Fruit fly (Drosophila melanogaster) whole organism, embryonic: ENCODE data around the gene Gr28a.

Source experiments
- Ada2b ChIP-seq: fragments of 200-800 bp; sonication (Bioruptor generic); IDR thresholded peaks from 2 replicates; pipeline ENCODE4 v1.3.6; 2022; ENCODE audit warnings: missing biosample characterization, missing genetic modification characterization
- B-H1 ChIP-seq: fragments of 200-800 bp; sonication (Bioruptor generic); IDR thresholded peaks from 3 replicates; pipeline ENCODE4 v1.3.6; 2022; ENCODE audit warnings: missing biosample characterization, missing genetic modification characterization
- CG10654 ChIP-seq: fragments of 200-800 bp; sonication (Bioruptor generic); optimal IDR thresholded peaks from 2 replicates; lab custom pipeline; 2016; ENCODE audit warnings: missing biosample characterization, missing genetic modification characterization
- CG10959 ChIP-seq: fragments of 200-800 bp; sonication (Bioruptor generic); IDR thresholded peaks from 2 replicates; pipeline ENCODE4 v1.3.6; 2022; ENCODE audit warnings: missing biosample characterization, missing genetic modification characterization
- CG11093 ChIP-seq: fragments of 200-800 bp; sonication (Bioruptor generic); IDR thresholded peaks from 3 replicates; pipeline ENCODE4 v1.3.6; 2022; ENCODE audit warnings: missing biosample characterization, missing genetic modification characterization
- CG12071 ChIP-seq: fragments of 200-800 bp; sonication (Bioruptor generic); optimal IDR thresholded peaks from 3 replicates; lab custom pipeline; 2018; ENCODE audit warnings: missing biosample characterization, mild to moderate bottlenecking, missing genetic modification characterization
- CG12942 ChIP-seq: fragments of 200-800 bp; sonication (Bioruptor generic); optimal IDR thresholded peaks from 3 replicates; lab custom pipeline; 2016; ENCODE audit warnings: missing biosample characterization, missing genetic modification characterization
- CG14014 ChIP-seq: fragments of 200-800 bp; sonication (Bioruptor generic); IDR thresholded peaks from 2 replicates; pipeline ENCODE4 v1.3.6; 2022; ENCODE audit warnings: missing biosample characterization, missing genetic modification characterization
- CG14667 ChIP-seq: fragments of 200-800 bp; sonication (Bioruptor generic); IDR thresholded peaks from 2 replicates; pipeline ENCODE4 v1.3.6; 2022; ENCODE audit warnings: missing biosample characterization, missing genetic modification characterization
- CG1602 ChIP-seq: fragments of 200-800 bp; sonication (Bioruptor generic); optimal IDR thresholded peaks from 3 replicates; lab custom pipeline; 2016; ENCODE audit warnings: missing biosample characterization, missing genetic modification characterization
- CG16863 ChIP-seq: fragments of 200-800 bp; sonication (Bioruptor generic); optimal IDR thresholded peaks from 3 replicates; lab custom pipeline; 2016; ENCODE audit warnings: missing biosample characterization, missing genetic modification characterization
- CG2120 ChIP-seq: fragments of 200-800 bp; sonication (Bioruptor generic); optimal IDR thresholded peaks from 3 replicates; lab custom pipeline; 2016; ENCODE audit warnings: missing biosample characterization, missing genetic modification characterization
- CG2199 ChIP-seq: fragments of 200-800 bp; sonication (Bioruptor generic); IDR thresholded peaks from 3 replicates; pipeline ENCODE4 v1.3.6; 2022; ENCODE audit warnings: missing biosample characterization, missing genetic modification characterization
- CG31224 ChIP-seq: fragments of 200-800 bp; sonication (Bioruptor generic); IDR thresholded peaks from 2 replicates; pipeline ENCODE4 v1.3.6; 2022; ENCODE audit warnings: missing biosample characterization, missing genetic modification characterization
- CG7372 ChIP-seq: fragments of 200-800 bp; sonication (Bioruptor generic); IDR thresholded peaks from 2 replicates; pipeline ENCODE4 v1.3.6; 2022; ENCODE audit warnings: missing biosample characterization, missing genetic modification characterization
- CG7987 ChIP-seq: fragments of 200-800 bp; sonication (Bioruptor generic); optimal IDR thresholded peaks from 2 replicates; lab custom pipeline; 2018; ENCODE audit warnings: missing biosample characterization, mild to moderate bottlenecking, missing genetic modification characterization, moderate library complexity
- CHES-1-like ChIP-seq: fragments of 200-800 bp; sonication (Bioruptor generic); optimal IDR thresholded peaks from 2 replicates; lab custom pipeline; 2016; ENCODE audit warnings: missing biosample characterization, missing genetic modification characterization
- D ChIP-seq, 2 experiments: fragments of 200-800 bp in 1 of 2; fragments of >200 bp in 1 of 2; sonication (Bioruptor generic) in 1 of 2; optimal IDR thresholded peaks; 2 replicates in 1 of 2; 3 replicates in 1 of 2; lab custom pipeline; 2017; ENCODE audit warnings: mild to moderate bottlenecking in 1 of 2, missing biosample characterization in 1 of 2, missing genetic modification characterization in 1 of 2, missing genetic modification reagents in 1 of 2
- Dek ChIP-seq: fragments of 200-800 bp; sonication (Bioruptor generic); optimal IDR thresholded peaks from 3 replicates; lab custom pipeline; 2019; ENCODE audit warnings: missing biosample characterization, mild to moderate bottlenecking, missing genetic modification characterization, moderate library complexity
- Dip2 ChIP-seq: fragments of 200-800 bp; sonication (Bioruptor generic); IDR thresholded peaks from 2 replicates; pipeline ENCODE4 v1.3.6; 2022; ENCODE audit warnings: missing biosample characterization, missing genetic modification characterization
- E2f2 ChIP-seq: fragments of 200-800 bp; sonication (Bioruptor generic); IDR thresholded peaks from 2 replicates; pipeline ENCODE4 v1.3.6; 2022; ENCODE audit warnings: missing biosample characterization, missing genetic modification characterization
- GATAe ChIP-seq: fragments of 200-800 bp; sonication (Bioruptor generic); conservative IDR thresholded peaks from 2 replicates; pipeline ENCODE4 v1.3.6; 2022; ENCODE audit warnings: missing biosample characterization, missing genetic modification characterization
- H15 ChIP-seq: fragments of 200-800 bp; sonication (Bioruptor generic); IDR thresholded peaks from 3 replicates; pipeline ENCODE4 v1.3.6; 2022; ENCODE audit warnings: missing biosample characterization, missing genetic modification characterization
- HLH54F ChIP-seq: fragments of 200-800 bp; sonication (Bioruptor generic); optimal IDR thresholded peaks from 3 replicates; lab custom pipeline; 2016; ENCODE audit warnings: missing biosample characterization, missing genetic modification characterization
- Hr3 ChIP-seq: fragments of 200-800 bp; sonication (Bioruptor generic); optimal IDR thresholded peaks from 3 replicates; lab custom pipeline; 2016; ENCODE audit warnings: missing biosample characterization, missing genetic modification characterization
- Hr51 ChIP-seq, 2 experiments: fragments of 200-800 bp; sonication (Bioruptor generic); optimal IDR thresholded peaks; 2 replicates in 1 of 2; 3 replicates in 1 of 2; lab custom pipeline; 2016 to 2018; ENCODE audit warnings: missing biosample characterization in 2 of 2, missing genetic modification characterization in 2 of 2, mild to moderate bottlenecking in 1 of 2, moderate library complexity in 1 of 2
- MBD-R2 ChIP-seq: fragments of 200-800 bp; sonication (Bioruptor generic); IDR thresholded peaks from 2 replicates; pipeline ENCODE4 v1.3.6; 2022; ENCODE audit warnings: missing biosample characterization, missing genetic modification characterization
- Med ChIP-seq: fragments of 200-800 bp; sonication (Bioruptor generic); peaks from one replicate; lab custom pipeline; 2016; ENCODE audit warnings: missing biosample characterization, missing genetic modification characterization, mild to moderate bottlenecking, inconsistent platforms, moderate library complexity
- NfI ChIP-seq: fragments of 200-800 bp; sonication (Bioruptor generic); optimal IDR thresholded peaks from 3 replicates; lab custom pipeline; 2018; ENCODE audit warnings: missing biosample characterization, mild to moderate bottlenecking, missing genetic modification characterization, moderate library complexity
- Sox100B ChIP-seq: fragments of 200-800 bp; sonication (Bioruptor generic); optimal IDR thresholded peaks from 3 replicates; lab custom pipeline; 2018; ENCODE audit warnings: missing biosample characterization, mild to moderate bottlenecking, missing genetic modification characterization
- Spps ChIP-seq: fragments of 200-800 bp; sonication (Bioruptor generic); optimal IDR thresholded peaks from 2 replicates; lab custom pipeline; 2018; ENCODE audit warnings: missing biosample characterization, mild to moderate bottlenecking, missing genetic modification characterization
- eyg ChIP-seq: fragments of 200-800 bp; sonication (Bioruptor generic); optimal IDR thresholded peaks from 3 replicates; lab custom pipeline; 2016; ENCODE audit warnings: missing biosample characterization, missing genetic modification characterization
- fd3F ChIP-seq: fragments of 200-800 bp; sonication (Bioruptor generic); optimal IDR thresholded peaks from 2 replicates; lab custom pipeline; 2018; ENCODE audit warnings: missing biosample characterization, mild to moderate bottlenecking, missing genetic modification characterization, moderate library complexity
- grn ChIP-seq: fragments of 200-800 bp; sonication (Bioruptor generic); optimal IDR thresholded peaks from 3 replicates; lab custom pipeline; 2017; ENCODE audit warnings: missing biosample characterization, missing genetic modification characterization
- gsb ChIP-seq: fragments of 200-800 bp; sonication (Bioruptor generic); IDR thresholded peaks from 2 replicates; pipeline ENCODE4 v1.3.6; 2022; ENCODE audit warnings: missing biosample characterization, missing genetic modification characterization
- ken ChIP-seq: fragments of 200-800 bp; sonication (Bioruptor generic); IDR thresholded peaks from 3 replicates; pipeline ENCODE4 v1.3.6; 2022; ENCODE audit warnings: missing biosample characterization, missing genetic modification characterization
- kni ChIP-seq: fragments of 200-800 bp; sonication (Bioruptor generic); optimal IDR thresholded peaks from 3 replicates; lab custom pipeline; 2017; ENCODE audit warnings: mild to moderate bottlenecking, missing biosample characterization, missing genetic modification reagents, missing genetic modification characterization
- lilli ChIP-seq: fragments of 200-800 bp; sonication (Bioruptor generic); optimal IDR thresholded peaks from 3 replicates; lab custom pipeline; 2016; ENCODE audit warnings: missing biosample characterization, missing genetic modification characterization
- maf-S ChIP-seq: fragments of 200-800 bp; sonication (Bioruptor generic); optimal IDR thresholded peaks from 2 replicates; lab custom pipeline; 2016; ENCODE audit warnings: missing biosample characterization, missing genetic modification characterization
- odd ChIP-seq: fragments of 200-800 bp; sonication (Bioruptor generic); optimal IDR thresholded peaks from 2 replicates; lab custom pipeline; 2017; ENCODE audit warnings: missing biosample characterization, mild to moderate bottlenecking, missing genetic modification characterization
- pb ChIP-seq: fragments of 200-800 bp; sonication (Bioruptor generic); optimal IDR thresholded peaks from 3 replicates; lab custom pipeline; 2016; ENCODE audit warnings: missing biosample characterization, missing genetic modification characterization
- row ChIP-seq: fragments of 200-800 bp; sonication (Bioruptor generic); IDR thresholded peaks from 3 replicates; pipeline ENCODE4 v1.3.6; 2022; ENCODE audit warnings: missing biosample characterization, missing genetic modification characterization
- sc ChIP-seq, 3 experiments: fragments of >200 bp in 2 of 3; fragments of 200-800 bp in 1 of 3; sonication (Bioruptor generic) in 1 of 3; optimal IDR thresholded peaks; 2 replicates in 2 of 3; 3 replicates in 1 of 3; lab custom pipeline; 2017; ENCODE audit warnings: mild to moderate bottlenecking in 1 of 3, missing biosample characterization in 1 of 3, missing genetic modification characterization in 1 of 3, missing genetic modification reagents in 1 of 3
- sens ChIP-seq: fragments of 200-800 bp; sonication (Bioruptor generic); peaks from one replicate; lab custom pipeline; 2016; ENCODE audit warnings: missing biosample characterization, missing genetic modification characterization
- seq ChIP-seq: fragments of 200-800 bp; sonication (Bioruptor generic); IDR thresholded peaks from 2 replicates; pipeline ENCODE4 v1.3.6; 2022; ENCODE audit warnings: missing biosample characterization, missing genetic modification characterization
- slbo ChIP-seq: fragments of 200-800 bp; sonication (Bioruptor generic); IDR thresholded peaks from 2 replicates; pipeline ENCODE4 v1.3.6; 2022; ENCODE audit warnings: missing biosample characterization, missing genetic modification characterization
- sug ChIP-seq: fragments of 200-800 bp; optimal IDR thresholded peaks from 2 replicates; lab custom pipeline; 2019; ENCODE audit warnings: missing biosample characterization, mild to moderate bottlenecking, missing genetic modification characterization, moderate library complexity
- twi ChIP-seq: fragments of 200-800 bp; optimal IDR thresholded peaks from 2 replicates; lab custom pipeline; 2019; ENCODE audit warnings: missing biosample characterization, mild to moderate bottlenecking, missing genetic modification characterization, moderate library complexity
- z ChIP-seq: fragments of 200-800 bp; sonication (Bioruptor generic); IDR thresholded peaks from 3 replicates; pipeline ENCODE4 v1.3.6; 2022; ENCODE audit warnings: missing biosample characterization, missing genetic modification characterization

Gene Gr28a

DNA sequence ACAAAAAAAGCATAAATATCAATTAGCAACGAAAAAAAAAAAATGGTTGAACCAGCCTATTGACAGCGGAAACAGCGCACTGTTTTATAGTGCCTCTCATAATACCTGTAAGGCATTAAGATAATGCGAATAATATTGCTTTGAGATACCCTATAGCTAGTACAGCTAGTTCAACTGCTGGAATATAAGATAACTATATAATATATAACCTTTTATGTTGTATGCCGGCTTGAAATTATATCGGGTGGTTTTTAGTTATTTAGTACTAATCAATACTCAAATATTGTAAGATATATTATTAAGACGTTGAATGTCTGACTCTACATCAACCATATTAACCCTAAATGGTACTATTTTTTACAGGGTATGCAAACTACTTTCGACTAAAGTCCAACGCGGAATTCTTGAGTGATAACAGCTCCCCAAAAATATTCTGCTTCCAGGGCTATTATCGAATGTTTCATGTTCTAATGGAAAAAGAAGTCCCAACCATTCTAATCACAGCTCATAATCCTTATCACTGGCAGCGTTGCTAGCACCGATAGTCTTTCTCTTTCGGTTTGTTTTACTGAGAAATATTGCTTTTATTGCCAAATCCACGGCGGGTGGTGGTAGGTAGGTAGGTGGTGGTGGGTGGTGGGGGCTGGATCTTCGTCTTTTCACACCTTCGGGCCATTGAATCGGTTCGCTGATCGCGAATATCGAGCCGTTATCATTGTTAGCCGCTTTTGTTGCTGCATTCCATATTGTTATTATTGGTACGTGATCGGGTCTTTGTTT lies 19.9 kb downstream of the Gr28a start (continued):
- TF ChIP-seq GATAe (peak; percentile 59; the same call in 1 of the 2 replicates), row (GFP tag; lab: Robert Waterston, UW) (peak; percentile 93), ken (GFP tag; lab: Robert Waterston, UW) (peak; percentile 44; the same call in 1 of the 3 replicates), z (GFP tag; lab: Robert Waterston, UW) (no peak), Sox100B (GFP tag; lab: Kevin White, UChicago) (peak; percentile 71), maf-S (no peak), seq (peak; percentile 88), CHES-1-like (GFP tag; lab: Kevin White, UChicago) (no peak), E2f2 (GFP tag; lab: Robert Waterston, UW) (peak; percentile 66), CG16863 (GFP tag; lab: Kevin White, UChicago) (peak; percentile 1), Dek (peak; percentile 91), CG2120 (GFP tag; lab: Kevin White, UChicago) (peak; percentile 90), Ada2b (GFP tag; lab: Robert Waterston, UW) (peak; percentile 72), sug (tag; lab: Kevin White, UChicago) (peak; percentile 73), lilli (GFP tag; lab: Kevin White, UChicago) (peak; percentile 36), HLH54F (GFP tag; lab: Kevin White, UChicago) (peak; percentile 62), CG10959 (GFP tag; lab: Robert Waterston, UW) (peak; percentile 38; the same call in 1 of the 2 replicates), B-H1 (peak; percentile 71), gsb (GFP tag; lab: Robert Waterston, UW) (peak; percentile 45), kni (GFP tag; lab: Kevin White, UChicago) (no peak), Med (GFP tag; lab: Kevin White, UChicago) (peak; percentile 91), odd (GFP tag; lab: Kevin White, UChicago) (peak; percentile 41), grn (GFP tag; lab: Kevin White, UChicago) (no peak), sens (GFP tag; lab: Kevin White, UChicago) (peak; percentile 73), pb (no peak), NfI (GFP tag; lab: Kevin White, UChicago) (peak; percentile 70), twi (tag; lab: Kevin White, UChicago) (peak; percentile 6), CG12942 (GFP tag; lab: Kevin White, UChicago) (no peak), H15 (GFP tag; lab: Robert Waterston, UW) (peak; percentile 51; the same call in 2 of the 3 replicates), CG2199 (no peak), CG7372 (GFP tag; lab: Robert Waterston, UW) (peak; percentile 82), Dip2 (GFP tag; lab: Robert Waterston, UW) (no peak), sc (optimal IDR thresholded peaks at IDR 0.05; lab: Kevin White, UChicago) (no peak), sc (GFP tag; optimal IDR thresholded peaks at IDR 0.05; lab: Kevin White, UChicago) (peak; percentile 22), D (optimal IDR thresholded peaks at IDR 0.05; lab: Kevin White, UChicago) (no peak), D (GFP tag; optimal IDR thresholded peaks at IDR 0.05; lab: Kevin White, UChicago) (peak; percentile 10), Hr3 (GFP tag; lab: Kevin White, UChicago) (peak; percentile 68), CG14667 (GFP tag; lab: Robert Waterston, UW) (peak; percentile 33; the same call in 1 of the 2 replicates), eyg (GFP tag; lab: Kevin White, UChicago) (no peak), Hr51 (GFP tag; optimal IDR thresholded peaks at IDR 0.05; lab: Kevin White, UChicago) (peak; percentile 48 to 84), CG11093 (GFP tag; lab: Robert Waterston, UW) (0 out of 3 replicates have a peak, but pooled peaks have one; percentile 46), MBD-R2 (GFP tag; lab: Robert Waterston, UW) (peak; percentile 75; the same call in 1 of the 2 replicates), CG10654 (GFP tag; lab: Kevin White, UChicago) (no peak), CG12071 (GFP tag; lab: Kevin White, UChicago) (peak; percentile 0), fd3F (peak; percentile 76), CG14014 (GFP tag; lab: Robert Waterston, UW) (peak; percentile 90), slbo (GFP tag; lab: Robert Waterston, UW) (peak; percentile 94), CG1602 (GFP tag; lab: Kevin White, UChicago) (peak; percentile 13), CG7987 (no peak), Spps (no peak), CG31224 (GFP tag; lab: Robert Waterston, UW) (peak; percentile 72)
